Fruit fly (Drosophila melanogaster) whole organism: ENCODE measurements around the gene ArgRS.

ENCODE experiments used
- Dll ChIP-seq: fragments of >200 bp; optimal IDR thresholded peaks from 2 replicates; lab custom pipeline; 2017
- EcR ChIP-seq, 2 experiments: fragments of >200 bp; optimal IDR thresholded peaks; 2 replicates each; lab custom pipeline; 2017; ENCODE audit warnings: missing biosample characterization in 2 of 2, missing genetic modification characterization in 2 of 2, missing genetic modification reagents in 2 of 2
- psq ChIP-seq: fragments of >200 bp; optimal IDR thresholded peaks from 2 replicates; lab custom pipeline; 2017

DNA sequence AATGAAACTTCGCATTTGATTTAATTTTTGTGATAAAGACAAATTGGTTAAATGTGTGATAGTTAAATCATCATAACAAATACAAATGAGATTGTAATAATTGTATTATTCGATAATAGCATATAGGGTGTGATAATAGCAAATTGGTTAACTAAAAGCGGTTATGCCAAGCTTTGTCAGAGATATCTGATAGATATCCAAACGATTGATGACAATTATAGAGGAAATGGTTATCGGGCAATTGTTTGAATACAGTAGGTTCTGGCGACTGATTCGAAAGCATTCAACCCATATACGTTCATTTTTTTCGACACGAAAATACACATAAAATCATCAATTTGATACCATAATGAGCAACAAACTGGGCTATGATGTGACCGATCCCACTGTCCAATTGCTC lies 34.7 kb downstream of the ArgRS start, which contains the start of gene CG8509:
- TF ChIP-seq EcR (GFP tag; optimal IDR thresholded peaks at IDR 0.05; lab: Kevin White, UChicago), result no peak
- TF ChIP-seq Dll (lab: Kevin White, UChicago), result no peak
- TF ChIP-seq psq (lab: Kevin White, UChicago), result no peak
